Worm (Caenorhabditis elegans): ENCODE results near the gene pacl-1.

DNA sequence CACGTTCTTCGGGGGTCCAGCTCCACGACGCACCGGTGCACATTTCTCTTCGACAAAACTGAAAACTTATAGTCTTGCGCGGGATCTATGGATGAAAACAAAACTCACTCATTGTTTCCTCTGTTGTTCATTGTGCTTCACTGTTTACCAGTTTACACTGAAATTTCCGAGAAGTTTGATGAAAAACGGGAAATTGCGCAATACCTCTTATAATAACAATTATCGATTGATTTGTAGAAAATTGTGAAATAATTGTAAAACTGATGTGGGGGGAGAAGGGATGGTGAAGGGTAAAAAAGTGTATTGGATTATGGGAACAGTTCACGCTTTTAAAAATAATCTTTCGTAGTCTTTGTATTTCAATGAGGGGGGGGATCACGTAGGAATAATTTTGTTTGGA, 45.8 kb downstream of the pacl-1 start:
- no peak for TF ChIP-seq madf-10 (tag; optimal IDR thresholded peaks at IDR 0.05)
- TF ChIP-seq chd-7 (tag; optimal IDR thresholded peaks at IDR 0.05): no peak
- TF ChIP-seq hrde-1 (tag; optimal IDR thresholded peaks at IDR 0.05; ENCODE audit: borderline replicate concordance): no peak
- TF ChIP-seq B0035.1 (tag; optimal IDR thresholded peaks at IDR 0.05): no peak

Data from whole organism, young adult.